Fruit fly (Drosophila melanogaster) whole organism, embryonic: ENCODE results near the gene ph-d.
A peak's percentile ranks its signal among the peaks of the same experiment; 100 is the strongest.

Source experiments
- Aef1 ChIP-seq: fragments of 200-800 bp; sonication (Bioruptor generic); IDR thresholded peaks from 3 replicates; pipeline ENCODE4 v1.3.6; 2022; ENCODE audit warnings: missing biosample characterization, missing genetic modification characterization
- Bgb ChIP-seq: fragments of 200-800 bp; sonication (Bioruptor generic); IDR thresholded peaks from 2 replicates; pipeline ENCODE4 v1.3.6; 2022; ENCODE audit warnings: missing biosample characterization, missing genetic modification characterization; ENCODE audit not compliant: partially characterized antibody
- CG12219 ChIP-seq: fragments of 200-800 bp; sonication (Bioruptor generic); optimal IDR thresholded peaks from 3 replicates; lab custom pipeline; 2018; ENCODE audit warnings: missing biosample characterization, mild to moderate bottlenecking, missing genetic modification characterization
- CG13775 ChIP-seq: fragments of 200-800 bp; sonication (Bioruptor generic); optimal IDR thresholded peaks from 3 replicates; lab custom pipeline; 2017; ENCODE audit warnings: missing biosample characterization, mild to moderate bottlenecking, missing genetic modification characterization
- CG14441 ChIP-seq: fragments of 200-800 bp; sonication (Bioruptor generic); IDR thresholded peaks from 2 replicates; pipeline ENCODE4 v1.3.6; 2022; ENCODE audit warnings: missing biosample characterization, missing genetic modification characterization
- CG14965 ChIP-seq: fragments of 200-800 bp; sonication (Bioruptor generic); optimal IDR thresholded peaks from 2 replicates; lab custom pipeline; 2016; ENCODE audit warnings: missing biosample characterization, missing genetic modification characterization, borderline replicate concordance
- CG16815 ChIP-seq: fragments of 200-800 bp; sonication (Bioruptor generic); optimal IDR thresholded peaks from 3 replicates; lab custom pipeline; 2017; ENCODE audit warnings: missing biosample characterization, mild to moderate bottlenecking, missing genetic modification characterization
- CG18011 ChIP-seq: fragments of 200-800 bp; sonication (Bioruptor generic); optimal IDR thresholded peaks from 2 replicates; lab custom pipeline; 2017; ENCODE audit warnings: missing biosample characterization, missing genetic modification characterization, mild to moderate bottlenecking, moderate library complexity, missing genotype
- CG30403 ChIP-seq: fragments of 200-800 bp; sonication (Bioruptor generic); optimal IDR thresholded peaks from 3 replicates; lab custom pipeline; 2016; ENCODE audit warnings: missing biosample characterization, missing genetic modification characterization
- CG33213 ChIP-seq: fragments of 200-800 bp; sonication (Bioruptor generic); optimal IDR thresholded peaks from 3 replicates; lab custom pipeline; 2016; ENCODE audit warnings: missing biosample characterization, missing genetic modification characterization
- CG3838 ChIP-seq: fragments of 200-800 bp; sonication (Bioruptor generic); optimal IDR thresholded peaks from 3 replicates; lab custom pipeline; 2016; ENCODE audit warnings: missing biosample characterization, missing genetic modification characterization
- CG3847 ChIP-seq: fragments of 200-800 bp; sonication (Bioruptor generic); IDR thresholded peaks from 2 replicates; pipeline ENCODE4 v1.3.6; 2022; ENCODE audit warnings: missing biosample characterization, missing genetic modification characterization
- CG6175 ChIP-seq: fragments of 200-800 bp; sonication (Bioruptor generic); IDR thresholded peaks from 3 replicates; pipeline ENCODE4 v1.3.6; 2022; ENCODE audit warnings: missing biosample characterization, missing genetic modification characterization
- CG6689 ChIP-seq: fragments of 200-800 bp; sonication (Bioruptor generic); IDR thresholded peaks from 2 replicates; pipeline ENCODE4 v1.3.6; 2022; ENCODE audit warnings: missing biosample characterization, missing genetic modification characterization
- CG6854 ChIP-seq: fragments of 200-800 bp; sonication (Bioruptor generic); optimal IDR thresholded peaks from 3 replicates; lab custom pipeline; 2017; ENCODE audit warnings: missing biosample characterization, mild to moderate bottlenecking, missing genetic modification characterization
- CG7357 ChIP-seq: fragments of 200-800 bp; sonication (Bioruptor generic); IDR thresholded peaks from 3 replicates; pipeline ENCODE4 v1.3.6; 2022; ENCODE audit warnings: missing biosample characterization, missing genetic modification characterization
- CG7928 ChIP-seq: fragments of 200-800 bp; sonication (Bioruptor generic); optimal IDR thresholded peaks from 2 replicates; lab custom pipeline; 2017; ENCODE audit warnings: missing biosample characterization, mild to moderate bottlenecking, missing genetic modification characterization
- CG9727 ChIP-seq: fragments of 200-800 bp; sonication (Bioruptor generic); optimal IDR thresholded peaks from 3 replicates; lab custom pipeline; 2017; ENCODE audit warnings: missing biosample characterization, mild to moderate bottlenecking, missing genetic modification characterization
- CTCF ChIP-seq: fragments of 200-800 bp; sonication (Bioruptor generic); optimal IDR thresholded peaks from 2 replicates; lab custom pipeline; 2017; ENCODE audit warnings: missing biosample characterization, mild to moderate bottlenecking, missing genetic modification characterization, moderate library complexity
- Dad ChIP-seq: fragments of 200-800 bp; sonication (Bioruptor generic); optimal IDR thresholded peaks from 3 replicates; lab custom pipeline; 2016; ENCODE audit warnings: missing biosample characterization, missing genetic modification characterization
- Fer3 ChIP-seq: fragments of 200-800 bp; sonication (Bioruptor generic); optimal IDR thresholded peaks from 2 replicates; lab custom pipeline; 2018; ENCODE audit warnings: missing biosample characterization, mild to moderate bottlenecking, missing genetic modification characterization, moderate library complexity
- HHEX ChIP-seq: fragments of 200-800 bp; sonication (Bioruptor generic); optimal IDR thresholded peaks from 3 replicates; lab custom pipeline; 2017; ENCODE audit warnings: missing biosample characterization, mild to moderate bottlenecking, missing genetic modification characterization, missing genetic modification reagents
- HLH3B ChIP-seq: fragments of 200-800 bp; sonication (Bioruptor generic); IDR thresholded peaks from 2 replicates; pipeline ENCODE4 v1.3.6; 2022; ENCODE audit warnings: missing biosample characterization, missing genetic modification characterization
- HmgZ ChIP-seq: fragments of 200-800 bp; sonication (Bioruptor generic); optimal IDR thresholded peaks from 2 replicates; lab custom pipeline; 2018; ENCODE audit warnings: missing biosample characterization, mild to moderate bottlenecking, missing genetic modification characterization
- Hr3 ChIP-seq: fragments of 200-800 bp; sonication (Bioruptor generic); optimal IDR thresholded peaks from 3 replicates; lab custom pipeline; 2016; ENCODE audit warnings: missing biosample characterization, missing genetic modification characterization
- Hr78 ChIP-seq, 2 experiments: fragments of 200-800 bp in 1 of 2; fragments of >200 bp in 1 of 2; sonication (Bioruptor generic) in 1 of 2; optimal IDR thresholded peaks; 2 replicates each; lab custom pipeline; 2017 to 2019; ENCODE audit warnings: missing biosample characterization in 2 of 2, missing genetic modification characterization in 2 of 2, mild to moderate bottlenecking in 1 of 2, moderate library complexity in 1 of 2
- Kr ChIP-seq: fragments of 200-800 bp; sonication (Bioruptor generic); optimal IDR thresholded peaks from 2 replicates; lab custom pipeline; 2017; ENCODE audit warnings: missing biosample characterization, mild to moderate bottlenecking, missing genetic modification characterization
- Lpt ChIP-seq: fragments of >200 bp; optimal IDR thresholded peaks from 2 replicates; lab custom pipeline; 2018; ENCODE audit warnings: missing biosample characterization, missing genetic modification characterization
- Mes4 ChIP-seq: fragments of 200-800 bp; sonication (Bioruptor generic); optimal IDR thresholded peaks from 2 replicates; lab custom pipeline; 2016; ENCODE audit warnings: missing biosample characterization, missing genetic modification characterization
- Poxn ChIP-seq: fragments of 200-800 bp; sonication (Bioruptor generic); IDR thresholded peaks from 2 replicates; pipeline ENCODE4 v1.3.6; 2022; ENCODE audit warnings: missing biosample characterization, missing genetic modification characterization
- bsh ChIP-seq, 2 experiments: fragments of 200-800 bp; sonication (Bioruptor generic); optimal IDR thresholded peaks; 2 replicates each; lab custom pipeline; 2017 to 2018; ENCODE audit warnings: mild to moderate bottlenecking in 2 of 2, missing biosample characterization in 2 of 2, missing genetic modification characterization in 2 of 2, moderate library complexity in 1 of 2
- ci ChIP-seq: fragments of 200-800 bp; sonication (Bioruptor generic); IDR thresholded peaks from 3 replicates; pipeline ENCODE4 v1.3.6; 2022; ENCODE audit warnings: missing biosample characterization, missing genetic modification characterization
- esg ChIP-seq: fragments of 200-800 bp; sonication (Bioruptor generic); conservative IDR thresholded peaks from 2 replicates; pipeline ENCODE4 v1.3.6; 2022; ENCODE audit warnings: missing biosample characterization, missing genetic modification characterization
- gt ChIP-seq: fragments of 200-800 bp; sonication (Bioruptor generic); IDR thresholded peaks from 2 replicates; pipeline ENCODE4 v1.3.6; 2022; ENCODE audit warnings: missing biosample characterization, missing genetic modification characterization
- hth ChIP-seq: fragments of >200 bp; optimal IDR thresholded peaks from 2 replicates; lab custom pipeline; 2017; ENCODE audit warnings: inconsistent platforms
- jigr1 ChIP-seq: fragments of 200-800 bp; sonication (Bioruptor generic); IDR thresholded peaks from 3 replicates; pipeline ENCODE4 v1.3.6; 2022; ENCODE audit warnings: missing biosample characterization, missing genetic modification characterization
- nau ChIP-seq: fragments of 200-800 bp; sonication (Bioruptor generic); optimal IDR thresholded peaks from 3 replicates; lab custom pipeline; 2017; ENCODE audit warnings: missing biosample characterization, mild to moderate bottlenecking, missing genetic modification characterization, missing genetic modification reagents
- nerfin-2 ChIP-seq: fragments of 200-800 bp; sonication (Bioruptor generic); IDR thresholded peaks from 2 replicates; pipeline ENCODE4 v1.3.6; 2022; ENCODE audit warnings: missing biosample characterization, missing genetic modification characterization; ENCODE audit not compliant: partially characterized antibody
- nmo ChIP-seq: fragments of 200-800 bp; sonication (Bioruptor generic); optimal IDR thresholded peaks from 2 replicates; lab custom pipeline; 2018; ENCODE audit warnings: missing biosample characterization, mild to moderate bottlenecking, missing genetic modification characterization, moderate library complexity
- pho ChIP-seq: fragments of 200-800 bp; sonication (Bioruptor generic); optimal IDR thresholded peaks from 2 replicates; lab custom pipeline; 2016; ENCODE audit warnings: missing biosample characterization, missing genetic modification characterization
- sd ChIP-seq: fragments of 200-800 bp; sonication (Bioruptor generic); optimal IDR thresholded peaks from 3 replicates; lab custom pipeline; 2018; ENCODE audit warnings: missing biosample characterization, mild to moderate bottlenecking, missing genetic modification characterization, moderate library complexity
- sisA ChIP-seq: fragments of 200-800 bp; sonication (Bioruptor generic); IDR thresholded peaks from 2 replicates; pipeline ENCODE4 v1.3.6; 2022; ENCODE audit warnings: missing biosample characterization, missing genetic modification characterization
- slp2 ChIP-seq: fragments of 200-800 bp; sonication (Bioruptor generic); optimal IDR thresholded peaks from 2 replicates; lab custom pipeline; 2016; ENCODE audit warnings: missing biosample characterization, missing genetic modification characterization
- tap ChIP-seq: fragments of 200-800 bp; optimal IDR thresholded peaks from 3 replicates; lab custom pipeline; 2019; ENCODE audit warnings: missing biosample characterization, mild to moderate bottlenecking, missing genetic modification characterization, moderate library complexity
- tgo ChIP-seq: fragments of 200-800 bp; sonication (Bioruptor generic); IDR thresholded peaks from 3 replicates; pipeline ENCODE4 v1.3.6; 2022; ENCODE audit warnings: missing biosample characterization, missing genetic modification characterization
- tin ChIP-seq: fragments of 200-800 bp; sonication (Bioruptor generic); optimal IDR thresholded peaks from 3 replicates; lab custom pipeline; 2016; ENCODE audit warnings: missing biosample characterization, missing genetic modification characterization
- toy ChIP-seq: fragments of 200-800 bp; sonication (Bioruptor generic); IDR thresholded peaks from 2 replicates; pipeline ENCODE4 v1.3.6; 2022; ENCODE audit warnings: missing biosample characterization, missing genetic modification characterization
- tx ChIP-seq: fragments of 200-800 bp; sonication (Bioruptor generic); optimal IDR thresholded peaks from 2 replicates; lab custom pipeline; 2016; ENCODE audit warnings: missing biosample characterization, missing genetic modification characterization
- zen ChIP-seq: fragments of 200-800 bp; sonication (Bioruptor generic); optimal IDR thresholded peaks from 3 replicates; lab custom pipeline; 2018; ENCODE audit warnings: missing biosample characterization, mild to moderate bottlenecking, missing genetic modification characterization, moderate library complexity

ph-d gene

DNA sequence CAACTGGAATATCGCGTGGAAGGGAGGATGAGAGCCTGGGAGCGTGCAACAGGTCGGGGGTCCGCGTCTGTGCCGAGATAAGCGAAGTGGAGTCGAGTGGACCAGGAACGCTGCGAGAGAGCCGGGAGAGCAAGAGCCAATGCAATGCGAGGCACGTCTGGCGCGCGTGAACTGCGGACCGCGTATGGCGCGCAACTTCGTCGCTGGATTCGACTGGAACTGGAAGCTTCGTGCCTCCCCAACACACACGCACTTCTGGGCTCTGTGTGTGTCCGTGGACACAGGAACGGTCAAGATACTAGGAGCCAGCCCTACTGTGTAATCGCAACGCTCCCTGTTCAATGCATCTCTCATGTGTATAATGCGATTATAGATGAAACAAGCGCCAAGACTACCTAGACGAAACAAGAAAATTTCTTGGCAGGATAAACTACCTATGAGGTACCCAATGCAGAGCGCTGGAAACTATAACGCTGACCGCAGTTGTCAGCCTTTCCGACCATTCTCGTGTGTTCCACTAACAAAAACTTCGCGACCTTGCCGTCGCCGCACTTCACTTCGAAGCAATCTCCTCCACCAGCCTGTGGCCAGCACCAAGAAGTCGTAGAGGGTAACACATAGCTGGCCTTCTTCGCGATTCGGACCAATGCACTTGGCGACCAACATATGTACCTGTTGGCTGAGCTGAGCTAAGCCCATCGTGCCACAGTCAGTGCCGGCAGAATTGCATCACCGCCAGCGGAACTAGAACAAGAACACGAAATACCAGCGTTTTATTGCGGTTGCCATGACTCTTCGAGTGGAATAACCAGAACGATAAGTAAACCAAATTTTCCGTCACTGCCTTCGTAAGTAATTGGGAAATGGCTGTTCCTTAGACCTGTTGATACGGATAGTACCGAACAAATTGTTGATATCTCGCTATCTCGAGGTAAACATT lies 50.9 kb downstream of the ph-d start, which contains the start of gene Rtca (continued):
- TF ChIP-seq Bgb (no peak), zen (no peak), CG3838 (no peak), CG6689 (peak; percentile 71), nerfin-2 (GFP tag; lab: Robert Waterston, UW) (no peak), nmo (GFP tag; lab: Kevin White, UChicago) (peak; percentile 69)

DNA sequence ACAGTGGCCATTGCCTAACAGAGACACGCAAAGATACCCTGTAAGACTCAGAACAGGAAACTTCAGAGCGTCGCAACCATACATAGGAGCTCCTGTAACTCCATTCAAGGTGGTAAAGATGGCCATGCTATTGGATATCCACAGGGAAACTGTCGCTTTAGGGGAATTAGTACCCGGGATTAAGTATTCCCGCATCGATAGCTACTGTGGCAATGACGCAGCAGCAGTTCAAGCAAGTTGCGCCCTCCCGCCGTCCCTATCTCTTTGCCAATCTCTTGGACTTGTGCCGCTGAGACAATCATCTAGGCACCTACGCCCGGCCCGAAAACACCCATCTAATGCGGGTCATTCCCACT lies 52.4 kb downstream of the ph-d start:
- peak; percentile 53 for TF ChIP-seq HmgZ
- TF ChIP-seq Dad, result peak; percentile 7
- TF ChIP-seq tin (GFP tag; lab: Kevin White, UChicago), result peak; percentile 42
- TF ChIP-seq CG7928 (GFP tag; lab: Kevin White, UChicago), result no peak
- peak; percentile 69 for TF ChIP-seq sisA (GFP tag; lab: Robert Waterston, UW)
- TF ChIP-seq CG12219 (GFP tag; lab: Kevin White, UChicago), result peak; percentile 48
- TF ChIP-seq CG14441, result peak; percentile 75
- peak; percentile 26 for TF ChIP-seq CG13775 (GFP tag; lab: Kevin White, UChicago)
- TF ChIP-seq HLH3B (GFP tag; lab: Robert Waterston, UW), result peak; percentile 71
- peak; percentile 56 for TF ChIP-seq CG6854
- peak; percentile 75 for TF ChIP-seq CG3847 (GFP tag; lab: Robert Waterston, UW)
- peak; percentile 58 for TF ChIP-seq Fer3 (tag; lab: Kevin White, UChicago)
- no peak for TF ChIP-seq CG14965 (GFP tag; lab: Kevin White, UChicago)
- peak; percentile 35 for TF ChIP-seq slp2 (GFP tag; lab: Kevin White, UChicago)
- TF ChIP-seq Hr3 (GFP tag; lab: Kevin White, UChicago), result peak; percentile 11
- TF ChIP-seq CG16815 (GFP tag; lab: Kevin White, UChicago), result peak; percentile 16
- TF ChIP-seq CG7357 (GFP tag; lab: Robert Waterston, UW), result peak; percentile 63; the same call in 2 of the 3 replicates
- TF ChIP-seq sd, result peak; percentile 97
- peak; percentile 11; the same call in 1 of the 3 replicates for TF ChIP-seq jigr1 (GFP tag; lab: Robert Waterston, UW)
- TF ChIP-seq CG9727, result peak; percentile 49
- peak; percentile 77 for TF ChIP-seq Aef1
- TF ChIP-seq tap, result peak; percentile 57
- TF ChIP-seq hth (lab: Kevin White, UChicago), result no peak
- TF ChIP-seq pho, result peak; percentile 25
- peak; percentile 57; the same call in 1 of the 2 replicates for TF ChIP-seq toy (GFP tag; lab: Robert Waterston, UW)
- TF ChIP-seq CTCF (GFP tag; lab: Kevin White, UChicago), result no peak
- no peak for TF ChIP-seq gt (GFP tag; lab: Robert Waterston, UW)
- TF ChIP-seq CG33213 (GFP tag; lab: Kevin White, UChicago), result peak; percentile 11
- TF ChIP-seq tx (GFP tag; lab: Kevin White, UChicago), result peak; percentile 52
- no peak for TF ChIP-seq CG6175 (GFP tag; lab: Robert Waterston, UW)
- TF ChIP-seq Poxn (GFP tag; lab: Robert Waterston, UW), result peak; percentile 22; the same call in 1 of the 2 replicates
- 0 out of 3 replicates have a peak, but pooled peaks have one; percentile 43 for TF ChIP-seq ci (GFP tag; lab: Robert Waterston, UW)
- peak; percentile 78 for TF ChIP-seq tgo (GFP tag; lab: Robert Waterston, UW)
- TF ChIP-seq Lpt (GFP tag; lab: Kevin White, UChicago), result no peak
- TF ChIP-seq Mes4 (GFP tag; lab: Kevin White, UChicago), result no peak
- peak; percentile 31 to 49 for TF ChIP-seq bsh (GFP tag; optimal IDR thresholded peaks at IDR 0.05; lab: Kevin White, UChicago)
- peak; percentile 61 for TF ChIP-seq HHEX (GFP tag; lab: Kevin White, UChicago)
- TF ChIP-seq nau (GFP tag; lab: Kevin White, UChicago), result no peak
- peak; percentile 75 for TF ChIP-seq esg (GFP tag; lab: Robert Waterston, UW)
- TF ChIP-seq Kr (GFP tag; lab: Kevin White, UChicago), result no peak
- peak; percentile 57 for TF ChIP-seq CG30403 (GFP tag; lab: Kevin White, UChicago)
- no peak for TF ChIP-seq CG18011 (GFP tag; lab: Kevin White, UChicago)
- peak in 1 of 2 experiments; percentile 24 for TF ChIP-seq Hr78 (GFP tag; optimal IDR thresholded peaks at IDR 0.05; lab: Kevin White, UChicago)
